Comparison of ENCODE assay signal across 1 fruit fly cellular context in the genomic region with DNA sequence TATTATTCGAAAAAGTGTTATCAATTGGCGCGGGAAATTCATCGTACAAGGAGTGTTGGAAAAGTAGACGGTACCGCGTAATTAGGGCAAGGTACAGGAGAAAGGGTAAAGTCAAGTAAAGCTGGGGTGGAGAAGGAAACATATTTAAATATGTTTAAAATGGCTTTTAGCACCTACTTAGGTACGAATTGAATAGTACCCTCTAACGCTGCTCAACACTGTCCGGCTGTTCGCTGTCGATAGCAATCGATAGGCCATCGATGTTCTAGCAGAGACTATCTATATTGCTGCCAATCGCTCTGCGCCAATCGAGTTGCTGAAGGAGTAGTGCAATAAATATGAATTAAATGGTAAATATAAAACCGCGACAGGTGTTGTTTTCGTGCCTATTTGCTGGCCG.
A peak's percentile ranks its signal among the peaks of the same experiment; 100 is the strongest.
TF ChIP-seq lines count a peak whose summit lies in the region.

TSS of gene X11L (plus strand) at position 279 of the 400 bp plus-strand sequence.

TF ChIP-seq in whole organism, embryonic, 481 proteins besides CTCF, POLR2A, EP300 and RAD21 (continued from another document):
- TF ChIP-seq Mad (GFP tag; optimal IDR thresholded peaks at IDR 0.05; lab: Kevin White, UChicago) (peak; percentile 64), abd-A (tag; optimal IDR thresholded peaks at IDR 0.05; lab: Kevin White, UChicago) (no peak), da (GFP tag; optimal IDR thresholded peaks at IDR 0.05; lab: Kevin White, UChicago) (no peak), E2f1 (GFP tag; IDR thresholded peaks at IDR 0.05; lab: Robert Waterston, UW) (peak; percentile 50; the same call in 1 of the 2 replicates), toy (GFP tag; IDR thresholded peaks at IDR 0.05; lab: Robert Waterston, UW) (no peak)
